Worm (Caenorhabditis elegans) whole organism, L1 larva: Measurements from ENCODE around the gene otpl-1.

Experiments used
- C16A3.4 ChIP-seq: fragments of 150-350 bp; optimal IDR thresholded peaks from 2 replicates; lab custom pipeline; 2014; ENCODE audit warnings: missing biosample characterization, missing genetic modification characterization
- ceh-63 ChIP-seq: fragments of 200-800 bp; sonication (Bioruptor generic); optimal IDR thresholded peaks from 2 replicates; lab custom pipeline; 2018; ENCODE audit warnings: mild to moderate bottlenecking, missing genetic modification characterization, missing compliant biosample characterization
- ceh-82 ChIP-seq, 3 experiments: fragments of 150-350 bp in 1 of 3; sonication (generic microtip) in 2 of 3; optimal IDR thresholded peaks; 2 replicates each; lab custom pipeline; 2014 to 2017; ENCODE audit warnings: missing biosample characterization in 3 of 3, missing genetic modification characterization in 3 of 3
- ceh-88 ChIP-seq: fragments of 200-800 bp; sonication (Bioruptor generic); IDR thresholded peaks from 2 replicates; pipeline ENCODE4 v1.3.6; 2022; ENCODE audit warnings: missing genetic modification characterization, missing compliant biosample characterization
- dpl-1 ChIP-seq, 3 experiments: fragments of 150-350 bp in 2 of 3; sonication (generic microtip) in 1 of 3; optimal IDR thresholded peaks; 2 replicates each; lab custom pipeline; 2014 to 2017; ENCODE audit warnings: missing biosample characterization in 3 of 3, missing genetic modification characterization in 3 of 3, missing genetic modification reagents in 3 of 3
- dsc-1 ChIP-seq: sonication (generic microtip); optimal IDR thresholded peaks from 2 replicates; lab custom pipeline; 2016; ENCODE audit warnings: mild to moderate bottlenecking, missing genetic modification characterization, missing compliant biosample characterization
- efl-1 ChIP-seq, 4 experiments: fragments of 150-350 bp; optimal IDR thresholded peaks in 3 of 4; peaks in 1 of 4; 1 replicate in 1 of 4; 2 replicates in 3 of 4; lab custom pipeline; 2014; ENCODE audit warnings: missing biosample characterization in 2 of 4, missing genetic modification characterization in 2 of 4, missing genetic modification reagents in 2 of 4
- egl-13 ChIP-seq: sonication (generic microtip); optimal IDR thresholded peaks from 2 replicates; lab custom pipeline; 2016; ENCODE audit warnings: missing genotype, missing genetic modification reagents, missing genetic modification characterization, missing compliant biosample characterization
- elt-2 ChIP-seq: sonication (generic microtip); optimal IDR thresholded peaks from 2 replicates; lab custom pipeline; 2016; ENCODE audit warnings: missing genetic modification characterization, mild to moderate bottlenecking, inconsistent platforms, missing compliant biosample characterization, missing genetic modification reagents
- fkh-10 ChIP-seq: sonication (generic microtip); optimal IDR thresholded peaks from 2 replicates; lab custom pipeline; 2017; ENCODE audit warnings: missing biosample characterization, missing genetic modification reagents, missing genetic modification characterization
- fkh-8 ChIP-seq: sonication (generic microtip); optimal IDR thresholded peaks from 2 replicates; lab custom pipeline; 2016; ENCODE audit warnings: mild to moderate bottlenecking, missing genetic modification characterization, missing compliant biosample characterization
- fos-1 ChIP-seq: fragments of 150-350 bp; optimal IDR thresholded peaks from 2 replicates; lab custom pipeline; 2014; ENCODE audit warnings: missing biosample characterization, missing genetic modification characterization
- jun-1 ChIP-seq: fragments of 150-350 bp; optimal IDR thresholded peaks from 2 replicates; lab custom pipeline; 2014; ENCODE audit warnings: missing biosample characterization, missing genetic modification reagents, missing genetic modification characterization
- lin-14 ChIP-seq: fragments of 200-800 bp; sonication (Bioruptor generic); optimal IDR thresholded peaks from 2 replicates; lab custom pipeline; 2018; ENCODE audit warnings: mild to moderate bottlenecking, missing genetic modification characterization, moderate library complexity, missing compliant biosample characterization
- lin-15B ChIP-seq: fragments of 150-350 bp; sonication (generic microtip); optimal IDR thresholded peaks from 3 replicates; lab custom pipeline; 2014; ENCODE audit warnings: missing biosample characterization, missing genetic modification characterization
- lin-35 ChIP-seq, 2 experiments: fragments of 150-350 bp; optimal IDR thresholded peaks; 2 replicates each; lab custom pipeline; 2014; ENCODE audit warnings: missing biosample characterization in 2 of 2, missing genetic modification characterization in 2 of 2, missing genetic modification reagents in 2 of 2
- lsy-2 ChIP-seq, 2 experiments: fragments of 150-350 bp; optimal IDR thresholded peaks; 2 replicates each; lab custom pipeline; 2014; ENCODE audit warnings: missing biosample characterization in 2 of 2, missing genetic modification characterization in 2 of 2
- mdl-1 ChIP-seq, 2 experiments: fragments of 150-350 bp; optimal IDR thresholded peaks; 2 replicates each; lab custom pipeline; 2014 to 2017; ENCODE audit warnings: missing biosample characterization in 2 of 2, missing genetic modification characterization in 2 of 2, inconsistent platforms in 1 of 2
- mep-1 ChIP-seq: fragments of 150-350 bp; optimal IDR thresholded peaks from 2 replicates; lab custom pipeline; 2014; ENCODE audit warnings: missing biosample characterization, missing genetic modification characterization
- nhr-19 ChIP-seq: fragments of 200-800 bp; sonication (Bioruptor generic); conservative IDR thresholded peaks from 2 replicates; pipeline ENCODE4 v1.3.6; 2022; ENCODE audit warnings: missing genetic modification characterization, missing compliant biosample characterization
- nhr-20 ChIP-seq: sonication (generic microtip); optimal IDR thresholded peaks from 2 replicates; lab custom pipeline; 2016; ENCODE audit warnings: mild to moderate bottlenecking, missing genetic modification characterization, missing compliant biosample characterization
- nhr-28 ChIP-seq: fragments of 150-350 bp; optimal IDR thresholded peaks from 2 replicates; lab custom pipeline; 2014; ENCODE audit warnings: missing biosample characterization, missing genetic modification characterization
- nhr-47 ChIP-seq: sonication (generic microtip); optimal IDR thresholded peaks from 2 replicates; lab custom pipeline; 2016; ENCODE audit warnings: mild to moderate bottlenecking, missing genetic modification characterization, moderate library complexity, missing compliant biosample characterization
- nhr-71 ChIP-seq: sonication (generic microtip); optimal IDR thresholded peaks from 2 replicates; lab custom pipeline; 2016; ENCODE audit warnings: mild to moderate bottlenecking, missing genetic modification characterization, moderate library complexity, missing compliant biosample characterization
- nhr-76 ChIP-seq: sonication (generic microtip); optimal IDR thresholded peaks from 2 replicates; lab custom pipeline; 2017; ENCODE audit warnings: missing biosample characterization, missing genetic modification characterization
- nhr-77 ChIP-seq: fragments of 150-350 bp; optimal IDR thresholded peaks from 2 replicates; lab custom pipeline; 2014; ENCODE audit warnings: missing biosample characterization, missing genetic modification characterization
- nhr-85 ChIP-seq: sonication (generic microtip); peaks from one replicate; lab custom pipeline; 2016; ENCODE audit warnings: missing genetic modification characterization, inconsistent platforms, missing compliant biosample characterization
- nhr-90 ChIP-seq: sonication (generic microtip); optimal IDR thresholded peaks from 2 replicates; lab custom pipeline; 2016; ENCODE audit warnings: mild to moderate bottlenecking, missing genetic modification characterization, missing compliant biosample characterization; ENCODE audit not compliant: poor library complexity
- pax-3 ChIP-seq: fragments of 200-800 bp; sonication (Bioruptor generic); optimal IDR thresholded peaks from 2 replicates; lab custom pipeline; 2018; ENCODE audit warnings: mild to moderate bottlenecking, missing genetic modification characterization, moderate library complexity, missing compliant biosample characterization
- rnt-1 ChIP-seq: sonication (generic microtip); optimal IDR thresholded peaks from 2 replicates; lab custom pipeline; 2016; ENCODE audit warnings: mild to moderate bottlenecking, missing genetic modification characterization, moderate library complexity, missing compliant biosample characterization
- skn-1 ChIP-seq: fragments of 150-350 bp; optimal IDR thresholded peaks from 2 replicates; lab custom pipeline; 2014; ENCODE audit warnings: missing biosample characterization, missing genetic modification characterization
- snpc-4 ChIP-seq: fragments of 150-350 bp; optimal IDR thresholded peaks from 2 replicates; lab custom pipeline; 2014; ENCODE audit warnings: missing biosample characterization, missing genetic modification characterization
- snu-23 ChIP-seq: sonication (generic microtip); optimal IDR thresholded peaks from 2 replicates; lab custom pipeline; 2016; ENCODE audit warnings: missing genetic modification characterization, missing compliant biosample characterization
- sox-4 ChIP-seq: sonication (generic microtip); optimal IDR thresholded peaks from 2 replicates; lab custom pipeline; 2016; ENCODE audit warnings: missing genetic modification characterization, missing compliant biosample characterization
- swsn-7 ChIP-seq: sonication (generic microtip); optimal IDR thresholded peaks from 2 replicates; lab custom pipeline; 2016; ENCODE audit warnings: missing genetic modification characterization, missing compliant biosample characterization
- tbx-2 ChIP-seq: sonication (generic microtip); optimal IDR thresholded peaks from 2 replicates; lab custom pipeline; 2016; ENCODE audit warnings: missing genetic modification characterization, missing compliant biosample characterization
- tlp-1 ChIP-seq: fragments of 150-350 bp; optimal IDR thresholded peaks from 2 replicates; lab custom pipeline; 2014; ENCODE audit warnings: missing biosample characterization, missing genetic modification characterization
- unc-130 ChIP-seq: fragments of 150-350 bp; optimal IDR thresholded peaks from 2 replicates; lab custom pipeline; 2017; ENCODE audit warnings: missing biosample characterization, missing genetic modification characterization, inconsistent platforms
- unc-30 ChIP-seq: sonication (generic microtip); optimal IDR thresholded peaks from 2 replicates; lab custom pipeline; 2017; ENCODE audit warnings: missing biosample characterization, missing genetic modification characterization
- unc-62 ChIP-seq: fragments of 150-350 bp; optimal IDR thresholded peaks from 2 replicates; lab custom pipeline; 2014; ENCODE audit warnings: missing biosample characterization, missing genetic modification reagents, missing genetic modification characterization
- unc-86 ChIP-seq: sonication (generic microtip); optimal IDR thresholded peaks from 2 replicates; lab custom pipeline; 2016; ENCODE audit warnings: missing genetic modification characterization, missing compliant biosample characterization
- xbp-1 ChIP-seq: sonication (generic microtip); optimal IDR thresholded peaks from 2 replicates; lab custom pipeline; 2016; ENCODE audit warnings: missing genetic modification characterization, missing compliant biosample characterization
- ztf-11 ChIP-seq, 2 experiments: sonication (generic microtip); optimal IDR thresholded peaks; 2 replicates each; lab custom pipeline; 2016 to 2017; ENCODE audit warnings: missing genetic modification characterization in 2 of 2, missing biosample characterization in 1 of 2, missing compliant biosample characterization in 1 of 2
- ztf-4 ChIP-seq: fragments of 150-350 bp; optimal IDR thresholded peaks from 2 replicates; lab custom pipeline; 2014; ENCODE audit warnings: missing biosample characterization, missing genetic modification characterization

The otpl-1 gene

DNA sequence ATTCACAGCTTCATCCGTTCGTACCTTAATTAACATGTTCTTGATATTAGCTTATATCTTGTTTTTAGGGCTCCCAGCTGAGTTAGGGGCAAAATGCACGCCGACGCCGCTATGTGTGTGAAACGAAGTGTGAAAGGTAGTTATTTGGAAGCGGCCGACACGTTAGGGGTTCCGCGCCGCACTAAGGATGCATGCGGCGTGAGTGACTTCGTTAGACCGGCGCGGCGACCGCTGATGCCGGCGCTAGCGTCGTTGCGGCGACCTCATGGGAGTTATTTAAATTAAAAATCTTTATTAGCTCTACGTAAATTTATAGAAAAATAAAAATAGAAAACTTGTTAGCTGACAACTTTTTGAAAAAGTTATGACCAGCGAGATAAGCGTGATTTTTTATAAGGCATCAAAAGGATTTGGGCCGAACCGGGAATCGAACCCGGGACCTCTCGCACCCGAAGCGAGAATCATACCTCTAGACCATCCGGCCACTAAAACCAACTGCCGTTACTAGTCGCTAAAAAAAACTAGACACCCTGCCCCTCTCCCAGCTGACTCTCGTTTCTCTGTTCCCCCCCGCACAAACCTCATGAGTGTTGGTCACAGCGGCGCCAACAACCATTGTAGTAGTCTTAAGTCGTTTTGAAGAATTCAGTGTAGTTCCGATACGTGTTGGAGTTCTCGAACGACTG, 16.9 kb upstream of the otpl-1 start:
- TF ChIP-seq dpl-1 (GFP tag; optimal IDR thresholded peaks at IDR 0.05; lab: Kevin White, UChicago) (peak; percentile 20 to 33 (median 27)), jun-1 (tag; lab: Kevin White, UChicago) (peak; percentile 57), ztf-11 (tag; optimal IDR thresholded peaks at IDR 0.05; lab: Kevin White, UChicago) (peak in 1 of 2 experiments; percentile 20), lin-35 (GFP tag; optimal IDR thresholded peaks at IDR 0.05; lab: Kevin White, UChicago) (peak; percentile 51 to 56), nhr-76 (tag; lab: Kevin White, UChicago) (no peak), mdl-1 (tag; optimal IDR thresholded peaks at IDR 0.05; lab: Kevin White, UChicago) (peak in 1 of 2 experiments; percentile 48), rnt-1 (tag; lab: Kevin White, UChicago) (peak; percentile 69), nhr-90 (tag; lab: Kevin White, UChicago) (peak; percentile 70), ceh-88 (GFP tag; lab: Robert Waterston, UW) (no peak), ztf-4 (tag; lab: Kevin White, UChicago) (no peak), pax-3 (tag; lab: Kevin White, UChicago) (peak; percentile 27), xbp-1 (tag; lab: Kevin White, UChicago) (peak; percentile 52), nhr-20 (tag; lab: Kevin White, UChicago) (peak; percentile 53), swsn-7 (tag; lab: Kevin White, UChicago) (peak; percentile 58), nhr-77 (tag; lab: Kevin White, UChicago) (peak; percentile 15), skn-1 (tag; lab: Kevin White, UChicago) (peak; percentile 36), lin-14 (GFP tag; lab: Kevin White, UChicago) (peak; percentile 55), mep-1 (peak; percentile 47), unc-130 (tag; lab: Kevin White, UChicago) (peak; percentile 67), snpc-4 (peak; percentile 42), fkh-8 (tag; lab: Kevin White, UChicago) (peak; percentile 36), nhr-85 (tag; lab: Kevin White, UChicago) (peak; percentile 41), sox-4 (tag; lab: Kevin White, UChicago) (peak; percentile 13), ceh-63 (GFP tag; lab: Kevin White, UChicago) (no peak), unc-86 (peak; percentile 39), tbx-2 (peak; percentile 18), nhr-47 (tag; lab: Kevin White, UChicago) (peak; percentile 77), lsy-2 (tag; optimal IDR thresholded peaks at IDR 0.05; lab: Kevin White, UChicago) (peak; percentile 34 to 71), C16A3.4 (tag; lab: Kevin White, UChicago) (peak; percentile 64), nhr-19 (GFP tag; lab: Robert Waterston, UW) (peak; percentile 61), dsc-1 (peak; percentile 62), fos-1 (tag; lab: Kevin White, UChicago) (peak; percentile 51), efl-1 (optimal IDR thresholded peaks at IDR 0.05; lab: Kevin White, UChicago) (peak; percentile 24 to 46), efl-1 (GFP tag; optimal IDR thresholded peaks at IDR 0.05 in 1 of 2; lab: Kevin White, UChicago) (peak; percentile 45 to 93), unc-30 (tag; lab: Kevin White, UChicago) (no peak), egl-13 (tag; lab: Kevin White, UChicago) (peak; percentile 26), fkh-10 (GFP tag; lab: Kevin White, UChicago) (peak; percentile 16), unc-62 (GFP tag; lab: Kevin White, UChicago) (no peak), tlp-1 (tag; lab: Kevin White, UChicago) (no peak), lin-15B (no peak), ceh-82 (tag; optimal IDR thresholded peaks at IDR 0.05; lab: Kevin White, UChicago) (peak; percentile 20 to 63 (median 38)), nhr-71 (tag; lab: Kevin White, UChicago) (peak; percentile 72), snu-23 (peak; percentile 73), nhr-28 (tag; lab: Kevin White, UChicago) (no peak), elt-2 (tag; lab: Kevin White, UChicago) (peak; percentile 32)
